Fruit fly (Drosophila melanogaster) whole organism, wandering third instar larva: ENCODE data around the gene eff.

Experiments
- CG32264 ChIP-seq: fragments of 200-800 bp; sonication (Bioruptor generic); optimal IDR thresholded peaks from 2 replicates; lab custom pipeline; 2016; ENCODE audit warnings: missing biosample characterization, missing genetic modification characterization
- CrebA ChIP-seq: fragments of 200-800 bp; sonication (Bioruptor generic); optimal IDR thresholded peaks from 2 replicates; lab custom pipeline; 2016; ENCODE audit warnings: missing biosample characterization, mild to moderate bottlenecking, missing genetic modification characterization, borderline replicate concordance
- Dif ChIP-seq: fragments of 200-275, 200-300 bp; sonication (Bioruptor generic); optimal IDR thresholded peaks from 2 replicates; lab custom pipeline; 2018; ENCODE audit warnings: missing biosample characterization, missing genetic modification characterization; ENCODE audit not compliant: partially characterized antibody
- GATAd ChIP-seq: sonication (Bioruptor generic); optimal IDR thresholded peaks from 2 replicates; lab custom pipeline; 2016; ENCODE audit warnings: missing biosample characterization, missing genetic modification characterization
- HLH106 ChIP-seq: fragments of 200-800 bp; optimal IDR thresholded peaks from 3 replicates; lab custom pipeline; 2019; ENCODE audit warnings: missing biosample characterization, mild to moderate bottlenecking, missing genetic modification characterization, moderate library complexity
- Hnf4 ChIP-seq: fragments of 200-800 bp; sonication (Bioruptor generic); optimal IDR thresholded peaks from 2 replicates; lab custom pipeline; 2016; ENCODE audit warnings: missing biosample characterization, mild to moderate bottlenecking, missing genetic modification characterization
- Hr78 ChIP-seq: fragments of >200 bp; optimal IDR thresholded peaks from 2 replicates; lab custom pipeline; 2017; ENCODE audit warnings: missing biosample characterization, missing genetic modification characterization
- Hr83 ChIP-seq: fragments of 200-300 bp; sonication (Bioruptor generic); optimal IDR thresholded peaks from 2 replicates; lab custom pipeline; 2016; ENCODE audit warnings: missing biosample characterization, mild to moderate bottlenecking, missing genetic modification characterization, moderate library complexity; ENCODE audit not compliant: poor library complexity, severe bottlenecking
- Jra ChIP-seq: sonication (Bioruptor generic); optimal IDR thresholded peaks from 2 replicates; lab custom pipeline; 2016; ENCODE audit warnings: missing biosample characterization, missing genetic modification characterization
- Mio ChIP-seq: sonication (Bioruptor generic); optimal IDR thresholded peaks from 2 replicates; lab custom pipeline; 2016; ENCODE audit warnings: missing biosample characterization, missing genetic modification characterization
- Myc ChIP-seq: fragments of >200 bp; optimal IDR thresholded peaks from 2 replicates; lab custom pipeline; 2017
- N ChIP-seq: fragments of >200 bp; optimal IDR thresholded peaks from 2 replicates; lab custom pipeline; 2018; ENCODE audit warnings: missing biosample characterization, missing external identifiers, missing genetic modification characterization
- OdsH ChIP-seq: fragments of 200-800 bp; sonication (Bioruptor generic); optimal IDR thresholded peaks from 2 replicates; lab custom pipeline; 2016; ENCODE audit warnings: missing biosample characterization, mild to moderate bottlenecking, missing genetic modification characterization
- Rel ChIP-seq, 2 experiments: fragments of 200-800 bp; sonication (Bioruptor generic) in 1 of 2; optimal IDR thresholded peaks; 2 replicates in 1 of 2; 3 replicates in 1 of 2; lab custom pipeline; 2016 to 2019; ENCODE audit warnings: mild to moderate bottlenecking in 2 of 2, missing biosample characterization in 2 of 2, missing genetic modification characterization in 2 of 2, moderate library complexity in 1 of 2
- Sp1 ChIP-seq: fragments of 200-800 bp; sonication (Bioruptor generic); optimal IDR thresholded peaks from 3 replicates; lab custom pipeline; 2019; ENCODE audit warnings: missing biosample characterization, mild to moderate bottlenecking, missing genetic modification characterization, moderate library complexity
- Vsx2 ChIP-seq: fragments of 200-300, 225-300 bp; sonication (Bioruptor generic); optimal IDR thresholded peaks from 2 replicates; lab custom pipeline; 2018; ENCODE audit warnings: missing biosample characterization, missing genetic modification characterization; ENCODE audit not compliant: partially characterized antibody
- br ChIP-seq: fragments of 200-800 bp; sonication (Bioruptor generic); optimal IDR thresholded peaks from 2 replicates; lab custom pipeline; 2016; ENCODE audit warnings: missing biosample characterization, missing genetic modification characterization
- brk ChIP-seq: fragments of 200-800 bp; sonication (Bioruptor generic); optimal IDR thresholded peaks from 2 replicates; lab custom pipeline; 2016; ENCODE audit warnings: missing biosample characterization, mild to moderate bottlenecking, missing genetic modification characterization
- dl ChIP-seq, 2 experiments: fragments of 175-275, 200-275 bp in 1 of 2; fragments of 200-275 bp in 1 of 2; sonication (Bioruptor generic); optimal IDR thresholded peaks; lab custom pipeline; 2018; ENCODE audit warnings: mild to moderate bottlenecking in 2 of 2, missing biosample characterization in 2 of 2, missing genetic modification characterization in 2 of 2, moderate library complexity in 2 of 2; ENCODE audit not compliant: partially characterized antibody in 2 of 2, insufficient read depth in 1 of 2
- dmrt93B ChIP-seq: fragments of 200-800 bp; sonication (Bioruptor generic); optimal IDR thresholded peaks from 2 replicates; lab custom pipeline; 2018; ENCODE audit warnings: missing biosample characterization, mild to moderate bottlenecking, missing genetic modification characterization
- dsf ChIP-seq: sonication (Bioruptor generic); optimal IDR thresholded peaks from 2 replicates; lab custom pipeline; 2016; ENCODE audit warnings: missing biosample characterization, missing genetic modification characterization, borderline replicate concordance
- ey ChIP-seq: fragments of 200-800 bp; sonication (Bioruptor generic); optimal IDR thresholded peaks from 2 replicates; lab custom pipeline; 2016; ENCODE audit warnings: missing biosample characterization, missing genetic modification characterization
- foxo ChIP-seq, 2 experiments: fragments of 200-800 bp; sonication (Bioruptor generic); optimal IDR thresholded peaks; 2 replicates in 1 of 2; 3 replicates in 1 of 2; lab custom pipeline; 2016 to 2017; ENCODE audit warnings: missing biosample characterization in 2 of 2, missing genetic modification characterization in 2 of 2
- fru ChIP-seq: fragments of 200-800 bp; sonication (Bioruptor generic); optimal IDR thresholded peaks from 3 replicates; lab custom pipeline; 2016; ENCODE audit warnings: missing biosample characterization, mild to moderate bottlenecking, missing genetic modification characterization
- h ChIP-seq: fragments of 200-800 bp; sonication (Bioruptor generic); optimal IDR thresholded peaks from 3 replicates; lab custom pipeline; 2016; ENCODE audit warnings: missing biosample characterization, mild to moderate bottlenecking, missing genetic modification characterization
- jim ChIP-seq: fragments of 175-275, 200-325 bp; sonication (Bioruptor generic); optimal IDR thresholded peaks from 2 replicates; lab custom pipeline; 2016; ENCODE audit warnings: missing biosample characterization, mild to moderate bottlenecking, missing genetic modification characterization
- lola ChIP-seq: fragments of >200 bp; optimal IDR thresholded peaks from 2 replicates; lab custom pipeline; 2017; ENCODE audit warnings: missing biosample characterization, missing genetic modification characterization
- pan ChIP-seq: fragments of >200 bp; optimal IDR thresholded peaks from 2 replicates; lab custom pipeline; 2017
- psq ChIP-seq: fragments of 200-800 bp; sonication (Bioruptor generic); optimal IDR thresholded peaks from 3 replicates; lab custom pipeline; 2017; ENCODE audit warnings: missing biosample characterization, mild to moderate bottlenecking, missing genetic modification characterization, moderate library complexity
- rgr ChIP-seq: fragments of 200-800 bp; sonication (Bioruptor generic); optimal IDR thresholded peaks from 3 replicates; lab custom pipeline; 2016; ENCODE audit warnings: missing biosample characterization, mild to moderate bottlenecking, missing genetic modification characterization
- sage ChIP-seq: fragments of 200-800 bp; sonication (Bioruptor generic); optimal IDR thresholded peaks from 2 replicates; lab custom pipeline; 2016; ENCODE audit warnings: missing biosample characterization, mild to moderate bottlenecking, missing genetic modification characterization
- sv ChIP-seq: fragments of 200-800 bp; sonication (Bioruptor generic); optimal IDR thresholded peaks from 3 replicates; lab custom pipeline; 2016; ENCODE audit warnings: missing biosample characterization, missing genetic modification characterization
- tai ChIP-seq: sonication (Bioruptor generic); optimal IDR thresholded peaks from 2 replicates; lab custom pipeline; 2016; ENCODE audit warnings: missing biosample characterization, missing genetic modification characterization
- usp ChIP-seq: fragments of >200 bp; optimal IDR thresholded peaks from 2 replicates; lab custom pipeline; 2017; ENCODE audit warnings: missing biosample characterization, missing genetic modification characterization
- woc ChIP-seq: sonication (Bioruptor generic); optimal IDR thresholded peaks from 2 replicates; lab custom pipeline; 2016; ENCODE audit warnings: missing biosample characterization, mild to moderate bottlenecking, missing genetic modification characterization

The eff gene

dm6 chr3R:14733425-14733824, 7.7 kb downstream of the eff start:
- TF ChIP-seq Vsx2 (GFP tag; lab: Kevin White, UChicago) (no peak), Mio (GFP tag; lab: Kevin White, UChicago) (no peak), Myc (lab: Kevin White, UChicago) (no peak), Rel (GFP tag; optimal IDR thresholded peaks at IDR 0.05; lab: Kevin White, UChicago) (no peak), Rel (tag; optimal IDR thresholded peaks at IDR 0.05; lab: Kevin White, UChicago) (peak; percentile 31), woc (GFP tag; lab: Kevin White, UChicago) (no peak), Jra (GFP tag; lab: Kevin White, UChicago) (no peak), Hr78 (no peak)

- TF ChIP-seq CG32264 (no peak), Hr78 (no peak), HLH106 (peak; percentile 13), OdsH (peak; percentile 6), sv (GFP tag; lab: Kevin White, UChicago) (no peak), sage (GFP tag; lab: Kevin White, UChicago) (no peak), fru (peak; percentile 48)
- TF ChIP-seq, all 38 proteins: peak for 3
Observed at dm6 chr3R:14731781-14732100, 9.4 kb downstream of the eff start.

dm6 chr3R:14731061-14731780, 9.9 kb downstream of the eff start, which contains the start of gene CG7530:
TSS of gene CG7530 (minus strand) at chr3R:14731509.
- TF ChIP-seq foxo (GFP tag; optimal IDR thresholded peaks at IDR 0.05; lab: Kevin White, UChicago) (peak in 1 of 2 experiments; percentile 47), HLH106 (no peak), Jra (GFP tag; lab: Kevin White, UChicago) (no peak), woc (GFP tag; lab: Kevin White, UChicago) (no peak), Hr78 (no peak), jim (GFP tag; lab: Kevin White, UChicago) (no peak), Hnf4 (peak; percentile 11), Mio (GFP tag; lab: Kevin White, UChicago) (no peak), Vsx2 (GFP tag; lab: Kevin White, UChicago) (peak; percentile 4), Hr83 (GFP tag; lab: Kevin White, UChicago) (no peak), Rel (GFP tag; optimal IDR thresholded peaks at IDR 0.05; lab: Kevin White, UChicago) (peak; percentile 46), Rel (tag; optimal IDR thresholded peaks at IDR 0.05; lab: Kevin White, UChicago) (no peak), Dif (peak; percentile 71), rgr (GFP tag; lab: Kevin White, UChicago) (peak; percentile 12), sage (GFP tag; lab: Kevin White, UChicago) (peak; percentile 54), CG32264 (no peak), br (GFP tag; lab: Kevin White, UChicago) (peak; percentile 1), Sp1 (peak; percentile 40), dl (GFP tag; optimal IDR thresholded peaks at IDR 0.05; lab: Kevin White, UChicago; ENCODE audit: insufficient read depth in 1 of 2, partially characterized antibody in 2 of 2) (peak in 1 of 2 experiments; percentile 11), CrebA (GFP tag; lab: Kevin White, UChicago) (peak; percentile 48), GATAd (GFP tag; lab: Kevin White, UChicago) (no peak), dmrt93B (GFP tag; lab: Kevin White, UChicago) (no peak), usp (GFP tag; lab: Kevin White, UChicago) (no peak), psq (no peak), h (GFP tag; lab: Kevin White, UChicago) (peak; percentile 63), tai (GFP tag; lab: Kevin White, UChicago) (no peak), brk (GFP tag; lab: Kevin White, UChicago) (no peak), ey (GFP tag; lab: Kevin White, UChicago) (no peak), pan (lab: Kevin White, UChicago) (no peak), N (no peak), dsf (no peak), lola (no peak), Myc (lab: Kevin White, UChicago) (no peak)
